Fruit fly (Drosophila melanogaster) whole organism, embryonic: ENCODE measurements around the gene BORCS6.

Experiments used
- Bteb2 ChIP-seq: fragments of 200-800 bp; sonication (Bioruptor generic); optimal IDR thresholded peaks from 2 replicates; lab custom pipeline; 2016; ENCODE audit warnings: missing biosample characterization, missing genetic modification characterization
- CG11456 ChIP-seq: fragments of 200-800 bp; sonication (Bioruptor generic); IDR thresholded peaks from 3 replicates; pipeline ENCODE4 v1.3.6; 2022; ENCODE audit warnings: missing biosample characterization, missing genetic modification characterization
- CG12071 ChIP-seq: fragments of 200-800 bp; sonication (Bioruptor generic); optimal IDR thresholded peaks from 3 replicates; lab custom pipeline; 2018; ENCODE audit warnings: missing biosample characterization, mild to moderate bottlenecking, missing genetic modification characterization
- CG12769 ChIP-seq: fragments of 200-800 bp; sonication (Bioruptor generic); optimal IDR thresholded peaks from 2 replicates; lab custom pipeline; 2019; ENCODE audit warnings: missing biosample characterization, mild to moderate bottlenecking, missing genetic modification characterization, moderate library complexity
- CG13894 ChIP-seq: fragments of 200-800 bp; sonication (Bioruptor generic); optimal IDR thresholded peaks from 3 replicates; lab custom pipeline; 2018; ENCODE audit warnings: missing biosample characterization, mild to moderate bottlenecking, missing genetic modification characterization, moderate library complexity
- CG14710 ChIP-seq: fragments of 200-800 bp; sonication (Bioruptor generic); optimal IDR thresholded peaks from 3 replicates; lab custom pipeline; 2019; ENCODE audit warnings: missing biosample characterization, mild to moderate bottlenecking, missing genetic modification characterization, moderate library complexity
- CG14965 ChIP-seq: fragments of 200-800 bp; sonication (Bioruptor generic); optimal IDR thresholded peaks from 2 replicates; lab custom pipeline; 2016; ENCODE audit warnings: missing biosample characterization, missing genetic modification characterization, borderline replicate concordance
- CG16815 ChIP-seq: fragments of 200-800 bp; sonication (Bioruptor generic); optimal IDR thresholded peaks from 3 replicates; lab custom pipeline; 2017; ENCODE audit warnings: missing biosample characterization, mild to moderate bottlenecking, missing genetic modification characterization
- CG2678 ChIP-seq: fragments of 200-800 bp; sonication (Bioruptor generic); optimal IDR thresholded peaks from 3 replicates; lab custom pipeline; 2019; ENCODE audit warnings: missing biosample characterization, mild to moderate bottlenecking, missing genetic modification characterization, moderate library complexity
- CG2712 ChIP-seq: fragments of 200-800 bp; optimal IDR thresholded peaks from 3 replicates; lab custom pipeline; 2019; ENCODE audit warnings: missing biosample characterization, mild to moderate bottlenecking, missing genetic modification characterization, moderate library complexity
- CG3847 ChIP-seq: fragments of 200-800 bp; sonication (Bioruptor generic); IDR thresholded peaks from 2 replicates; pipeline ENCODE4 v1.3.6; 2022; ENCODE audit warnings: missing biosample characterization, missing genetic modification characterization
- CG3995 ChIP-seq: fragments of 200-800 bp; sonication (Bioruptor generic); optimal IDR thresholded peaks from 3 replicates; lab custom pipeline; 2016; ENCODE audit warnings: missing biosample characterization, missing genetic modification characterization
- CG6791 ChIP-seq: fragments of 200-800 bp; sonication (Bioruptor generic); IDR thresholded peaks from 3 replicates; pipeline ENCODE4 v1.3.6; 2022; ENCODE audit warnings: missing biosample characterization, missing genetic modification characterization; ENCODE audit not compliant: partially characterized antibody
- Drgx ChIP-seq: fragments of 200-800 bp; sonication (Bioruptor generic); IDR thresholded peaks from 2 replicates; pipeline ENCODE4 v1.3.6; 2022; ENCODE audit warnings: missing biosample characterization, missing genetic modification characterization
- Eip74EF ChIP-seq, 2 experiments: fragments of 200-800 bp in 1 of 2; fragments of >200 bp in 1 of 2; sonication (Bioruptor generic) in 1 of 2; optimal IDR thresholded peaks; 2 replicates each; lab custom pipeline; 2017 to 2019; ENCODE audit warnings: missing biosample characterization in 2 of 2, missing genetic modification characterization in 2 of 2, mild to moderate bottlenecking in 1 of 2, moderate library complexity in 1 of 2
- Fer2 ChIP-seq: fragments of 200-800 bp; sonication (Bioruptor generic); optimal IDR thresholded peaks from 2 replicates; lab custom pipeline; 2018; ENCODE audit warnings: missing biosample characterization, mild to moderate bottlenecking, missing genetic modification characterization, moderate library complexity
- HLH4C ChIP-seq: fragments of 200-800 bp; sonication (Bioruptor generic); IDR thresholded peaks from 3 replicates; pipeline ENCODE4 v1.3.6; 2022; ENCODE audit warnings: missing biosample characterization, missing genetic modification characterization; ENCODE audit not compliant: partially characterized antibody
- HLHmδ ChIP-seq: fragments of 200-800 bp; sonication (Bioruptor generic); optimal IDR thresholded peaks from 2 replicates; lab custom pipeline; 2018; ENCODE audit warnings: missing biosample characterization, mild to moderate bottlenecking, missing genetic modification characterization, moderate library complexity
- HmgD ChIP-seq: fragments of 200-800 bp; sonication (Bioruptor generic); optimal IDR thresholded peaks from 3 replicates; lab custom pipeline; 2016; ENCODE audit warnings: missing biosample characterization, missing genetic modification characterization
- Hsf ChIP-seq: fragments of 200-800 bp; sonication (Bioruptor generic); optimal IDR thresholded peaks from 3 replicates; lab custom pipeline; 2016; ENCODE audit warnings: missing biosample characterization, missing genetic modification characterization
- MBD-R2 ChIP-seq: fragments of 200-800 bp; sonication (Bioruptor generic); IDR thresholded peaks from 2 replicates; pipeline ENCODE4 v1.3.6; 2022; ENCODE audit warnings: missing biosample characterization, missing genetic modification characterization
- MESR4 ChIP-seq: fragments of 200-800 bp; sonication (Bioruptor generic); optimal IDR thresholded peaks from 2 replicates; lab custom pipeline; 2018; ENCODE audit warnings: missing biosample characterization, mild to moderate bottlenecking, missing genetic modification characterization, moderate library complexity
- Med ChIP-seq: fragments of 200-800 bp; sonication (Bioruptor generic); peaks from one replicate; lab custom pipeline; 2016; ENCODE audit warnings: missing biosample characterization, missing genetic modification characterization, mild to moderate bottlenecking, inconsistent platforms, moderate library complexity
- NC2α ChIP-seq: fragments of 200-800 bp; sonication (Bioruptor generic); optimal IDR thresholded peaks from 2 replicates; lab custom pipeline; 2016; ENCODE audit warnings: missing biosample characterization, missing genetic modification characterization
- Oli ChIP-seq: fragments of 200-800 bp; sonication (Bioruptor generic); optimal IDR thresholded peaks from 2 replicates; lab custom pipeline; 2018; ENCODE audit warnings: missing biosample characterization, mild to moderate bottlenecking, missing genetic modification characterization, moderate library complexity
- Poxn ChIP-seq: fragments of 200-800 bp; sonication (Bioruptor generic); IDR thresholded peaks from 2 replicates; pipeline ENCODE4 v1.3.6; 2022; ENCODE audit warnings: missing biosample characterization, missing genetic modification characterization
- al ChIP-seq: fragments of 200-800 bp; sonication (Bioruptor generic); IDR thresholded peaks from 2 replicates; pipeline ENCODE4 v1.3.6; 2022; ENCODE audit warnings: missing biosample characterization, missing genetic modification characterization
- bcd ChIP-seq: fragments of 200-800 bp; sonication (Bioruptor generic); optimal IDR thresholded peaks from 2 replicates; lab custom pipeline; 2017; ENCODE audit warnings: missing biosample characterization, mild to moderate bottlenecking, missing genetic modification characterization
- bsh ChIP-seq, 2 experiments: fragments of 200-800 bp; sonication (Bioruptor generic); optimal IDR thresholded peaks; 2 replicates each; lab custom pipeline; 2017 to 2018; ENCODE audit warnings: mild to moderate bottlenecking in 2 of 2, missing biosample characterization in 2 of 2, missing genetic modification characterization in 2 of 2, moderate library complexity in 1 of 2
- cg ChIP-seq: fragments of 200-800 bp; sonication (Bioruptor generic); optimal IDR thresholded peaks from 3 replicates; lab custom pipeline; 2019; ENCODE audit warnings: missing biosample characterization, mild to moderate bottlenecking, missing genetic modification characterization, moderate library complexity
- chinmo ChIP-seq: fragments of 200-800 bp; sonication (Bioruptor generic); IDR thresholded peaks from 4 replicates; pipeline ENCODE4 v1.3.6; 2022; ENCODE audit warnings: missing biosample characterization, missing genetic modification characterization; ENCODE audit not compliant: partially characterized antibody
- crol ChIP-seq: fragments of 200-800 bp; sonication (Bioruptor generic); IDR thresholded peaks from 2 replicates; pipeline ENCODE4 v1.3.6; 2022; ENCODE audit warnings: missing biosample characterization, missing genetic modification characterization
- dati ChIP-seq: fragments of 200-800 bp; sonication (Bioruptor generic); IDR thresholded peaks from 2 replicates; pipeline ENCODE4 v1.3.6; 2022; ENCODE audit warnings: missing biosample characterization, missing genetic modification characterization
- emc ChIP-seq: fragments of 200-800 bp; sonication (Bioruptor generic); optimal IDR thresholded peaks from 2 replicates; lab custom pipeline; 2016; ENCODE audit warnings: missing biosample characterization, missing genetic modification characterization
- hth ChIP-seq: fragments of >200 bp; optimal IDR thresholded peaks from 2 replicates; lab custom pipeline; 2017; ENCODE audit warnings: inconsistent platforms
- kah ChIP-seq: fragments of 200-800 bp; sonication (Bioruptor generic); optimal IDR thresholded peaks from 2 replicates; lab custom pipeline; 2018; ENCODE audit warnings: missing biosample characterization, mild to moderate bottlenecking, missing genetic modification characterization
- kay ChIP-seq: fragments of 200-800 bp; sonication (Bioruptor generic); optimal IDR thresholded peaks from 2 replicates; lab custom pipeline; 2016; ENCODE audit warnings: missing biosample characterization, missing genetic modification characterization
- mirr ChIP-seq: fragments of 200-800 bp; sonication (Bioruptor generic); optimal IDR thresholded peaks from 3 replicates; lab custom pipeline; 2018; ENCODE audit warnings: missing biosample characterization, mild to moderate bottlenecking, missing genetic modification characterization
- pnt ChIP-seq: fragments of 200-800 bp; sonication (Bioruptor generic); optimal IDR thresholded peaks from 3 replicates; lab custom pipeline; 2016; ENCODE audit warnings: missing biosample characterization, missing genetic modification characterization
- ranshi ChIP-seq: fragments of 200-800 bp; sonication (Bioruptor generic); IDR thresholded peaks from 2 replicates; pipeline ENCODE4 v1.3.6; 2022; ENCODE audit warnings: missing biosample characterization, missing genetic modification characterization
- sd ChIP-seq: fragments of 200-800 bp; sonication (Bioruptor generic); optimal IDR thresholded peaks from 3 replicates; lab custom pipeline; 2018; ENCODE audit warnings: missing biosample characterization, mild to moderate bottlenecking, missing genetic modification characterization, moderate library complexity
- so ChIP-seq: fragments of 200-800 bp; sonication (Bioruptor generic); IDR thresholded peaks from 3 replicates; pipeline ENCODE4 v1.3.6; 2022; ENCODE audit warnings: missing biosample characterization, missing genetic modification characterization
- unc-4 ChIP-seq: fragments of 200-800 bp; sonication (Bioruptor generic); IDR thresholded peaks from 2 replicates; pipeline ENCODE4 v1.3.6; 2022; ENCODE audit warnings: missing biosample characterization, missing genetic modification characterization; ENCODE audit not compliant: partially characterized antibody
- wdn ChIP-seq: fragments of 200-800 bp; sonication (Bioruptor generic); IDR thresholded peaks from 2 replicates; pipeline ENCODE4 v1.3.6; 2022; ENCODE audit warnings: missing biosample characterization, missing genetic modification characterization
- z ChIP-seq: fragments of 200-800 bp; sonication (Bioruptor generic); IDR thresholded peaks from 3 replicates; pipeline ENCODE4 v1.3.6; 2022; ENCODE audit warnings: missing biosample characterization, missing genetic modification characterization

BORCS6 gene

DNA sequence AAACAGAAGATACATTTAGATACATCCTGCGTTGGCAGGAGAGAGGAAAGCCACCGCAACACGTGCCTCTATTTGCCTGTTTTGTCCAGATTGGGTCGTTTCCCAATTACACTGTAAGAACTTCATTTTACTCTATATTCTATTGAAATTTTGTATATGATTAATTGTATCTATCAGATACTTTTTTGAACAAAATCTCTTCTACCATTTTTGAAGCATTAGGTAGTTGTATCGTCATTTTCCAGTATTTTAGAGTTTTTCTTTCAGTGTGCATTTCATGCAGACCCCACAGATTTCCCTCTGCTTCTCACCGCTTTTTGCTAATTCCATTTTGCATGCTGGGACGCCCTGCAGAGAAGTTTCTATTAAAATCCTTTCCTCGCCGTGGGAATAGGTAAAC, 13.9 kb downstream of the BORCS6 start (continued):
- TF ChIP-seq CG14965 (GFP tag; lab: Kevin White, UChicago): no peak
- TF ChIP-seq al (GFP tag; lab: Robert Waterston, UW): peak; percentile 29; the same call in 1 of the 2 replicates
- TF ChIP-seq Oli (tag; lab: Kevin White, UChicago): peak; percentile 50
- TF ChIP-seq unc-4: no peak
- TF ChIP-seq kah (GFP tag; lab: Kevin White, UChicago): peak; percentile 10
- TF ChIP-seq ranshi (GFP tag; lab: Robert Waterston, UW): peak; percentile 65
- peak; percentile 11 for TF ChIP-seq CG12071 (GFP tag; lab: Kevin White, UChicago)
- peak; percentile 65 for TF ChIP-seq CG2678 (tag; lab: Kevin White, UChicago)
- peak; percentile 31 for TF ChIP-seq CG14710 (tag; lab: Kevin White, UChicago)
- TF ChIP-seq bsh (GFP tag; optimal IDR thresholded peaks at IDR 0.05; lab: Kevin White, UChicago): peak; percentile 19 to 67
- TF ChIP-seq HLHmδ (GFP tag; lab: Kevin White, UChicago): no peak

DNA sequence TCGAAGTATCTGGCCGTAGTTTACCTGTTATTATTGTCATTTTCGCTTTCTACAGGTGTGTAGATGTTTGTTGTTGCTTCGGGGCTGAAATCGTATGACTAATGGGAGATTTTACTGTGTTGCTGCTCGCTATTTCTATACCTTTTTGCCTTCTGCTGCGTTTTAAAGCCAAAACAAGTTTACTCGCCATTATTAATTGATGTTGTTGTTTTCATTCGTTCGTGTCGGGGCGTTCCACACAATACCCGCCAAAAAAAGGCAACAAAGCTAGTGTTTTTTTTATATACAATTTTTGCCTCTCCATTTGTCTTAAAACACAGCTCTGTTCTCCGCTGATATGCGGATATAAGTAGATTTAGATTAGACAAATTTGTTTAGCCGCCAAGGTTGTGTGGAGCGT, 14.7 kb downstream of the BORCS6 start:
- TF ChIP-seq chinmo (peak; percentile 82; the same call in 1 of the 4 replicates), pnt (GFP tag; lab: Kevin White, UChicago) (no peak), mirr (GFP tag; lab: Kevin White, UChicago) (peak; percentile 9), bcd (GFP tag; lab: Kevin White, UChicago) (no peak), CG13894 (peak; percentile 51), sd (tag; lab: Kevin White, UChicago) (peak; percentile 47), Eip74EF (GFP tag; optimal IDR thresholded peaks at IDR 0.05; lab: Kevin White, UChicago) (peak in 1 of 2 experiments; percentile 32), CG12769 (tag; lab: Kevin White, UChicago) (peak; percentile 17), kay (GFP tag; lab: Kevin White, UChicago) (no peak)

dm6 chr3L:555898-556540, 15.4 kb downstream of the BORCS6 start:
- TF ChIP-seq Poxn (GFP tag; lab: Robert Waterston, UW) (no peak), cg (GFP tag; lab: Kevin White, UChicago) (no peak), Med (GFP tag; lab: Kevin White, UChicago) (no peak), Fer2 (no peak), Bteb2 (GFP tag; lab: Kevin White, UChicago) (no peak), Drgx (GFP tag; lab: Robert Waterston, UW) (peak; percentile 42; the same call in 1 of the 2 replicates), crol (GFP tag; lab: Robert Waterston, UW) (peak; percentile 44; the same call in 1 of the 2 replicates)
- TF ChIP-seq, all 482 proteins: peak for 2

DNA sequence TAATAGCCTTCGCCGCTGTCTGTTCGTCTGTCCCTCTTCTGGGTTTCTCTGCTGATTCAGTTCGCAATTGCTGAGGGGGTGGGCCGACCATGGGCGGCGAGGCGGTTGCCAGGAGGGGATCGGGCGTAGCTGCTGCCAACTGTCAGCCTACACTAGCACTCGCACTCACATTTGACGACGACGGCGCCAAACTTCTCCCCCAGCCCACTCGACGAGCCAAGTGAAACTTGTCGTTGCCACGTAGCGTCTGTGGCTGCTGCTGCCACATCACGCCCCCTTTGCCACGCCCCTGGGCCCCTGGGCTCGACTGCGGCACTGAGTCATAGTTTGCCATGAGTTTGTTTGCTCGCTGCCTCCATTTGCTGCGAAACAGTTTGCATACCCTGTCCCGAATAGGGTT, 16.6 kb downstream of the BORCS6 start:
- TF ChIP-seq Hsf (peak; percentile 25), CG3995 (no peak), wdn (peak; percentile 83), NC2α (GFP tag; lab: Kevin White, UChicago) (no peak), dati (GFP tag; lab: Robert Waterston, UW) (no peak), CG6791 (GFP tag; lab: Robert Waterston, UW) (no peak), HmgD (GFP tag; lab: Kevin White, UChicago) (no peak), HLH4C (GFP tag; lab: Robert Waterston, UW) (no peak), CG16815 (GFP tag; lab: Kevin White, UChicago) (peak; percentile 44), bsh (GFP tag; optimal IDR thresholded peaks at IDR 0.05; lab: Kevin White, UChicago) (peak; percentile 2 to 55), CG11456 (GFP tag; lab: Robert Waterston, UW) (peak; percentile 76; the same call in 2 of the 3 replicates), CG3847 (GFP tag; lab: Robert Waterston, UW) (peak; percentile 62), MBD-R2 (GFP tag; lab: Robert Waterston, UW) (peak; percentile 21; the same call in 1 of the 2 replicates), unc-4 (no peak), hth (lab: Kevin White, UChicago) (no peak), MESR4 (GFP tag; lab: Kevin White, UChicago) (no peak), emc (GFP tag; lab: Kevin White, UChicago) (no peak), so (GFP tag; lab: Robert Waterston, UW) (peak; percentile 72; the same call in 2 of the 3 replicates), CG2712 (tag; lab: Kevin White, UChicago) (peak; percentile 18), z (GFP tag; lab: Robert Waterston, UW) (no peak)
